Worm (Caenorhabditis elegans): ENCODE measurements around the gene meg-2.

The meg-2 gene

ce11 chrX:13946693-13947583 is 21.0 kb upstream of the meg-2 start (continued):
- TF ChIP-seq hmg-1.2 (GFP tag; IDR thresholded peaks at IDR 0.05): 0 out of 2 replicates have a peak, but pooled peaks have one; percentile 18

ce11 chrX:13945524-13945923 is 19.6 kb upstream of the meg-2 start:
- TF ChIP-seq dox-1 (GFP tag; IDR thresholded peaks at IDR 0.05) (peak; percentile 53), K11D2.4 (GFP tag; IDR thresholded peaks at IDR 0.05) (0 out of 2 replicates have a peak, but pooled peaks have one; percentile 54), ceh-27 (GFP tag; optimal IDR thresholded peaks at IDR 0.05) (peak; percentile 67), T26A5.8 (tag; optimal IDR thresholded peaks at IDR 0.05) (no peak), hmg-1.2 (GFP tag; IDR thresholded peaks at IDR 0.05) (peak; percentile 46; the same call in 1 of the 2 replicates), cebp-1 (GFP tag; IDR thresholded peaks at IDR 0.05) (0 out of 2 replicates have a peak, but pooled peaks have one; percentile 17), cebp-1 (tag; optimal IDR thresholded peaks at IDR 0.05) (peak; percentile 63), madf-3 (GFP tag; IDR thresholded peaks at IDR 0.05) (0 out of 2 replicates have a peak, but pooled peaks have one; percentile 49), mel-28 (tag; optimal IDR thresholded peaks at IDR 0.05; ENCODE audit: borderline replicate concordance) (no peak), Y53F4B.3 (GFP tag; IDR thresholded peaks at IDR 0.05) (no peak), efl-1 (GFP tag; optimal IDR thresholded peaks at IDR 0.05) (no peak), madf-10 (tag; optimal IDR thresholded peaks at IDR 0.05) (peak; percentile 41), hrde-1 (tag; optimal IDR thresholded peaks at IDR 0.05; ENCODE audit: borderline replicate concordance) (no peak), madf-8 (GFP tag; conservative IDR thresholded peaks at IDR 0.05) (no peak), rcor-1 (GFP tag; IDR thresholded peaks at IDR 0.05) (no peak; the same call in 1 of the 2 replicates), nhr-80 (tag; optimal IDR thresholded peaks at IDR 0.05) (peak; percentile 2), snpc-4 (GFP tag; optimal IDR thresholded peaks at IDR 0.05) (peak; percentile 85), snpc-4 (tag; optimal IDR thresholded peaks at IDR 0.05) (peak in 3 of 4 experiments; percentile 79 to 85 (median 83)), F39B2.1 (GFP tag; IDR thresholded peaks at IDR 0.05) (no peak), him-1 (tag; optimal IDR thresholded peaks at IDR 0.05) (no peak), attf-5 (GFP tag; optimal IDR thresholded peaks at IDR 0.05) (peak; percentile 46), egl-44 (GFP tag; IDR thresholded peaks at IDR 0.05) (no peak), nfyb-1 (GFP tag; IDR thresholded peaks at IDR 0.05) (0 out of 2 replicates have a peak, but pooled peaks have one; percentile 67), F37B4.10 (GFP tag; IDR thresholded peaks at IDR 0.05) (no peak), ztf-28 (GFP tag; IDR thresholded peaks at IDR 0.05) (no peak), K12H6.12 (tag; optimal IDR thresholded peaks at IDR 0.05) (peak; percentile 84), mcd-1 (GFP tag; IDR thresholded peaks at IDR 0.05) (peak; percentile 28; the same call in 1 of the 2 replicates), zfh-2 (GFP tag; conservative IDR thresholded peaks at IDR 0.05) (peak; percentile 95)

ce11 chrX:13945090-13945489 is 19.2 kb upstream of the meg-2 start:
- TF ChIP-seq madf-10 (tag; optimal IDR thresholded peaks at IDR 0.05) (no peak), ccch-3 (GFP tag; optimal IDR thresholded peaks at IDR 0.05) (no peak), F49E8.2 (tag; optimal IDR thresholded peaks at IDR 0.05; ENCODE audit: insufficient read depth) (no peak), somi-1 (GFP tag; optimal IDR thresholded peaks at IDR 0.05) (no peak), nhr-179 (tag; optimal IDR thresholded peaks at IDR 0.05) (no peak), zim-3 (tag; optimal IDR thresholded peaks at IDR 0.05) (no peak), nhr-80 (tag; optimal IDR thresholded peaks at IDR 0.05) (no peak), C17E4.6 (GFP tag; IDR thresholded peaks at IDR 0.05) (no peak), lin-54 (GFP tag; optimal IDR thresholded peaks at IDR 0.05) (no peak), nfyb-1 (GFP tag; IDR thresholded peaks at IDR 0.05) (no peak), atf-7 (tag; optimal IDR thresholded peaks at IDR 0.05) (no peak), madf-8 (GFP tag; conservative IDR thresholded peaks at IDR 0.05) (no peak), hlh-12 (tag; optimal IDR thresholded peaks at IDR 0.05) (no peak), ztf-6 (GFP tag; IDR thresholded peaks at IDR 0.05) (no peak), F57A8.1 (GFP tag; optimal IDR thresholded peaks at IDR 0.05) (no peak), madf-3 (GFP tag; IDR thresholded peaks at IDR 0.05) (no peak), D2030.7 (GFP tag; IDR thresholded peaks at IDR 0.05) (no peak), lsl-1 (GFP tag; optimal IDR thresholded peaks at IDR 0.05) (no peak)

All from whole organism, young adult.